Fruit fly (Drosophila melanogaster): Measurements from ENCODE around the gene CG45066.
A peak's percentile ranks its signal among the peaks of the same experiment; 100 is the strongest.

Gene CG45066

DNA sequence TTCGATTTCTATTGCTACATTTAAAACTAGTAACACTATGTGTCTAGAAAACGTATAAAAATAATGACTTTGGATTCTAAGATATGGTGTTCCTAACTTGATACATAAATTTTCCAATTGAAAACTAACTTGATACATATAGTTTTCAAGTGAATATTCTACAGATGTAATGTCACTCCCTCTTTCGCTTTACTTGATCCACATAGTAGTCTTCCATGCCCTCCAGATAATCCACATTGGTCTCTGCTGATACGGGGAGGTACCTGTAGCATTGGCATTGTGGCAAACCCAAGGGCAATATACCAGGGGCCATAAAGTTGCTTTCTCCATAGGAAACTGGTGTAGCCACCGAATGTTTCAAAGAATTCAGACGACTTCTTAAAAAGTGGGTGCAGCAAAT lies at the start of gene CG45066:
Gene CG45066 (minus strand): TSS at position 101 of the 400 bp plus-strand sequence.
- TF ChIP-seq Dll (optimal IDR thresholded peaks at IDR 0.05) = no peak
- TF ChIP-seq CG8478 (optimal IDR thresholded peaks at IDR 0.05) = no peak
- TF ChIP-seq usp (GFP tag; optimal IDR thresholded peaks at IDR 0.05) = no peak
- no peak for TF ChIP-seq psq (optimal IDR thresholded peaks at IDR 0.05)
- no peak for TF ChIP-seq pan (optimal IDR thresholded peaks at IDR 0.05)
- TF ChIP-seq EcR (GFP tag; optimal IDR thresholded peaks at IDR 0.05) = no peak

DNA sequence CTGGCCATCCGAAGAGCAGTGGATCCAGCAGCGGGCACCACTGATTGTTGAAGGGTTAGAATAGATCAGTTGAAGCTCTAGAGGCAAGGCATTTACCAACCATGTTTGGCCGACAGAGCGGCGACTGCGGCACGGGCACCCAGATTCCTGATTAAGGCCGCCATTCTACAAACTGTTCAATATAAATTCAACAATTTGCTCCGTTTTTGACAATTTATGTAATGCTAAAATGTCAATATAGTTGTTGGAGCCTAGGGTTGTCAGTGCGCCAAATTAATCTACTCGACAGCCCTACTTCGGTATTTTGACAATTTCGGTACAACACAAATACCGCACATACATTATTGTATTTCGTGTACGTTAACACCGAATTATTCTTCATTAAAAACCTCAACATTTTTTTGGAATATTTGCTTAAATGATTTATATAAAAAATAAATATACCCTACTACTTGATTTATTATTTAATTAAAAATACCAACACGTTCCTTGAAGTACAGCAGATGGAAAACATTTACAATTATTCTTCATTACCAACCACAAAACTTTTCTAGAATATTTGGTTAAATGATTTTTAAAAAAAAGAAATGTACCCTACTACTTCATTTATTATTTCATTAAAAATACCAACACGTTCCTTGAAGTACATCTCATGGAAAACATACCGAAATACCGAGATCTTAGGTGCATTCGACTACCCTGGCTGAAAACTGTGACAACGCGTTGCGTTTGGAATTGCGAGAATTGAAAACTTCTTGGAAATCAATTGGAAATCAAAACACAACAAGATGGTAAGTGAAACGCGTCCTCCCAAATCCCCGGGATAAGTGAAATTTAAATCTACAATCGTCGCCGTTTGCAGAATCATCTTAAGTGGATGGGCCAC lies 48.5 kb upstream of the CG45066 start, which contains the start of the genes ND-30 and CG15812:
Gene ND-30 (minus strand): TSS at position 270 of the 886 bp plus-strand sequence.
Gene CG15812 (plus strand): TSS at position 683 of the 886 bp plus-strand sequence.
- TF ChIP-seq pan (optimal IDR thresholded peaks at IDR 0.05) (no peak), Dll (optimal IDR thresholded peaks at IDR 0.05) (no peak)

DNA sequence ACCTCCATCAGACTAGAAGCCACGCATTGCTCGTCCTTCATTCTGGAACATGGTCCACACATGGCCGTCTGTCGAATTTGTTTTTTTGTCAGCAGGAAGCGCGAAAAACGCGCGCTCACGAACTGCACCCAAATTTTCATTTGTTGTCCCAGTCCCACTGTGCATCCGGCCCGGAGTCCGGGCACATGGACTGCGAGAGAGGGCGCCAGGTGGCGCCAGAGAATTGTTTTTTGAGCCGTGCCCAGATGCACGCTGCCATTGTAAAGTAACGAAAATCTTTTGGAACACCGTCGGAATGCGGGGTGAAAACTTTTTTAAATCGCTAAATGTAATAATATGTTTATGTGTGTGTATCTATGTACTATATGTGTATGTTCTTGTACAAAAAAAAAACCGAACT lies 46.6 kb upstream of the CG45066 start:
- TF ChIP-seq pan (optimal IDR thresholded peaks at IDR 0.05) = no peak
- no peak for TF ChIP-seq psq (optimal IDR thresholded peaks at IDR 0.05)
- no peak for TF ChIP-seq usp (GFP tag; optimal IDR thresholded peaks at IDR 0.05)
- no peak for TF ChIP-seq EcR (GFP tag; optimal IDR thresholded peaks at IDR 0.05)
- no peak for TF ChIP-seq Dll (optimal IDR thresholded peaks at IDR 0.05)
- TF ChIP-seq CG8478 (optimal IDR thresholded peaks at IDR 0.05) = no peak

DNA sequence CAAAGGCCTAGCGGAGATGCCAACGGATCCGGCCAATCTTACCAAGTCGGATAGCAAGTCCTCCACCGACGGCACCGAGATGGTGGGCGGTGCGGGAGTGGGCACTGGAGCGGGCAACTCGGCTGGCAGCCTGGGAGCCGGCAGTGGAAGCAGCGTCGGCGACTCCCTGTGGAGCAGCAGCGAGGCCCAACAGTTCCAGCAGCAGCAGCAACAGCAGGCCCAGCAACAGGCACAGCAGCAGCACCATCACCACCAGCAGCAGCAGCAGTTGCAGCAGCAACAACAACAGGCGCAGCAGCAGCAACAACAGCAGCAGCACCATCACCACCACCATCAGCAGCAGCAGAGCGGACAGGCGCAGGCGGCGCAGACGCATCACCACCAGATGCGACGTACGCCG lies 39.3 kb upstream of the CG45066 start:
- TF ChIP-seq pan (optimal IDR thresholded peaks at IDR 0.05) (no peak), EcR (GFP tag; optimal IDR thresholded peaks at IDR 0.05) (no peak), psq (optimal IDR thresholded peaks at IDR 0.05) (no peak), Dll (optimal IDR thresholded peaks at IDR 0.05) (no peak), CG8478 (optimal IDR thresholded peaks at IDR 0.05) (no peak), usp (GFP tag; optimal IDR thresholded peaks at IDR 0.05) (no peak)

DNA sequence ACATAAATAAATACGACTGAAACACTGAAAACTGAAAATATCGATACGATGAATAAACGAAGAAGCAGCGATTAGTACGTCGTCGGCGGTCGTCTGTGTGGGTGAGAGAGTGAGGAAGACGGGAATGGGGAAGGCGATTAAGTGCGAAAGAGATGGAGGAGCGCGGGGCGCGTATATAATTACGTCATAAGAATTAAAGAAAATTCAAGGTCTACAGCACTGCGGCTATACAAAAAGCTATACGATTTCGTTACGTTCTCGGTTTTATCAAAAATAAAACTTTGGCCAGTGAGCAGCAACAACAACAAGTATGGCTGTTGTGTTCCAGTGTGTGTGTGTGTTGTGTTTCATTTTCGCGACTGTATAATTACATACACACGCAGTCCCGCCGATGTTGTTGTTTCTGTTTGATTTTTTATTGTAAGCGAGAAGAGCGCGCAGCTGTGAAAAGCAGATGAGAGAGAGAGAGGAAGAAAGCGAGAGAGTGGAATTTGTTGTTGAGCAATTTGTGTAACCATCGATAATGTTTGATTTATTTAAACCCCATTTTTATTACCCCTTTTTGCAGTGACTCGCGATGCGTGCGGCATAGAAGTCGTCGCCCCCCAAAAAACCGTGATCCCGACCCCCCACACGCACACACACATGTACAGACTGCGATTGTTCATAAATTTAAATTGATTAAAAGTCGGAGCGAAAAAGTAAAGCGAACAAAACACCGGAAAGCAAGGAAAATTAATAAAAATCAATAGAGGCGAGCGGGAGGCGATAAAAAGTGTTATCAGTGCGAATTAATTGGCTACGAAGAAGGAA lies 38.2 kb upstream of the CG45066 start:
- TF ChIP-seq Dll (optimal IDR thresholded peaks at IDR 0.05) = peak; percentile 18
- TF ChIP-seq psq (optimal IDR thresholded peaks at IDR 0.05) = no peak

DNA sequence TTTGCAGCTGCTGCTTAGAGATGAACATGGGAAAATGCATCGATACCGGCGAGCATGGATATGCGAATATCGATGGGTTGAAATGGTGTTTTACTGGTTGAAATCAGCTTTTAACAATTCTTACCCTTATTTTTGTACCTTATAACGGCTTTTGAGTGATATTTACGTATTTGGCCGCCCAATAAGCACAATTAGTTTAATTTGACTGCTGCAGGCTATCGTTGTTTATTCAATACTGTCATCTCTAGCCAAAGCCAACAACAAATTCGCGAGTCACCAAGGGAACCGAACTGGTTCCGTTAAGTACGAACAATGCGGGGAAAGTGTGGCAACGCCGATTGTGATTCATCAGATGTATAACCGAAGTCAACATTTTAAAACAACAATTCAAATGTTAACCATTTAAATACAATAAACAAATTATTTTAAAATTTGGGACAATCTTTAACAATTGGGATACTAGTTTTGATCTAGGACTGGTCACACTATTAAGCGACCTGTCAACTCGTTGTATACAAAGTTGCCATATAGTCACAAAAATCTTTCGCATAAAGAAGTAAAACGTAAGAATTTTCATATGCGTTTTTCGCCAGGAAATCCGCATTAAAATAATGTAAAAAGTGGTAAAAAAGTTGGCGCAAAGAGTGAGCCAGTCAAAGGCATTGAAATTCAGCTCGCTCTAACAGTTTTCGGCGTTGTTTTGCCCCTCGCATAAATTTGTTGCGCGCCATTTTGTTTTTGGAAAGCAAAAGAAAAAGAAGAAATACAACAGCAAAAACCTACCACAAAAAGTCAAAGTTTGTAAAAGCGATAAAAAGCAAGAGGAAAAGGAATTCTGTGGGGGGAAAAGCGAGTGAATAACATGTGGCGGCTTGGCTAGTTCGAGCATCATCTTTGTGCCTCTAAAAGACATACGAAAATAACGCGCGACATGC lies 37.4 kb upstream of the CG45066 start, which contains the start of the genes Usp5 and BtbVII:
Gene Usp5 (minus strand): TSS at position 234 of the 935 bp plus-strand sequence.
Gene BtbVII (plus strand): TSS at position 522 of the 935 bp plus-strand sequence.
- TF ChIP-seq pan (optimal IDR thresholded peaks at IDR 0.05) = no peak
- TF ChIP-seq psq (optimal IDR thresholded peaks at IDR 0.05) = no peak
- no peak for TF ChIP-seq Dll (optimal IDR thresholded peaks at IDR 0.05)

DNA sequence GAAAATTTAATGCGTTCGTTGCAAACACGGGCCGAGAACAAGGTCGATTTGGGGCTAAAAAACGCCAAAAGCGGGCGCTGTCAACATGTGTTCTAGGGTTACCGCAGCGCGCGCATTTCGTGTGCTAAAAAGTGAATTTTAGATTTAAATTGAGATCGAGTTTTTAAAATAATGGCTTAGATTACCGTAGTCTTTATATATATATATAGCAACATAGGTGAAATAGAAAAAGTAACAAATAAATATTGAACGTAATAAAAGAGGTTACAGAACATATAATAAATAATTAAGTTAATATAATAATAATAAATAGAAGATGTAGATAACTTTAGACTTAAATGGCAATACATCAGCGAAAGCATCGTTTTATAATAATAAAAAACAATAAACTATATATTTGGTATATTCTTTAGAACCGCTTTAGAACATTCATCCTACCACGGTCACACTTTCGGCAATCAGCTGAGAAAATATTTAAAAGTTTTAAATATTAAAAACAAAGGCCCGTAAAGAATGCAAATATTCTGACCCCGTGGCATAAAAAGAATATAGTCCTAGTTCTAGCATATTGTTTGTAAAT lies 32.4 kb upstream of the CG45066 start, which contains the start of the genes CG11537 and Alg2:
Gene CG11537 (minus strand): TSS at position 75 of the 580 bp plus-strand sequence.
Gene Alg2 (plus strand): TSS at position 426 of the 580 bp plus-strand sequence.
- no peak for TF ChIP-seq CG8478 (optimal IDR thresholded peaks at IDR 0.05)
- no peak for TF ChIP-seq usp (GFP tag; optimal IDR thresholded peaks at IDR 0.05)
- no peak for TF ChIP-seq psq (optimal IDR thresholded peaks at IDR 0.05)
- TF ChIP-seq EcR (GFP tag; optimal IDR thresholded peaks at IDR 0.05) = no peak
- no peak for TF ChIP-seq pan (optimal IDR thresholded peaks at IDR 0.05)
- no peak for TF ChIP-seq Dll (optimal IDR thresholded peaks at IDR 0.05)

DNA sequence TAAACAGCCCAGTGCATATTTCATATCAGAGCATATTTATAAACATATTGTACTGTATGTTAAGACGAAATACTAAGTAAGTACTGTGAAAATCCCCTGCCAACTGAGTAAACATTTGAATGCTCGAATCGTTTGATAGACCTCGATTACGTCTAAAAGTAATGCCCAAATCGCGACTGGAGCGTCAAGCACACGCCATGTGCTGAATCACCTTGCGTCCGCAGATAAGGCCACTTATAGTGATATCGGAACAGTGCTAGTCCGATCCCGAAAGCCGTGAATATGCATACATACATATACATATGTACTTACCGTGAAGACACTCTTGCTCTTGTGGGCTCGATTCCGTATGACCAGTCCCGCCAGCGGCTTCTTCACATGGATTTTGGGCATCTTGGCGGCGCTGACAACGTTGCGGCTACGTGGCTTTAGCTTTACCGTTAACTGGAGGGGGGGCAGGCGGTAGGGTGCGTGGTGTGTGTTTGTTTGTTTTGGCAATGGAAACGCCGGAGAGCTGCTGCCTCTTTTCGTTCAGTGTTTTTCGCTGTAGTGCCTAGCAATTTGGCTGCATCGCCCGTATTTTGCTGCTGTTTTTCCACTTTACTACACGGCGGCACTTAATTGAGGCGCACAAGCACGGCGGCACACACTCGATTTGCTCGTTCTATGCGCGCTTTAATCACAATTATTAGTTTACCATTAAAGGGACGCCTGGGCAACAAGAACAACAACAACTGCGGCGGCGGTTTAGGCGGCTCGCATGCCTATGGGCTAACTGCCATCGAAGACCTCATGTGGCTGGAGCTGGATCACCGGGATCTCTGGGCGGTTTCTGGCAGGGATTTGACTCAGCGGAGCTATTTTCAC lies 31.7 kb upstream of the CG45066 start:
- TF ChIP-seq Dll (optimal IDR thresholded peaks at IDR 0.05) (no peak), pan (optimal IDR thresholded peaks at IDR 0.05) (no peak), psq (optimal IDR thresholded peaks at IDR 0.05) (no peak), CG8478 (optimal IDR thresholded peaks at IDR 0.05) (no peak), EcR (GFP tag; optimal IDR thresholded peaks at IDR 0.05) (no peak), usp (GFP tag; optimal IDR thresholded peaks at IDR 0.05) (no peak)

DNA sequence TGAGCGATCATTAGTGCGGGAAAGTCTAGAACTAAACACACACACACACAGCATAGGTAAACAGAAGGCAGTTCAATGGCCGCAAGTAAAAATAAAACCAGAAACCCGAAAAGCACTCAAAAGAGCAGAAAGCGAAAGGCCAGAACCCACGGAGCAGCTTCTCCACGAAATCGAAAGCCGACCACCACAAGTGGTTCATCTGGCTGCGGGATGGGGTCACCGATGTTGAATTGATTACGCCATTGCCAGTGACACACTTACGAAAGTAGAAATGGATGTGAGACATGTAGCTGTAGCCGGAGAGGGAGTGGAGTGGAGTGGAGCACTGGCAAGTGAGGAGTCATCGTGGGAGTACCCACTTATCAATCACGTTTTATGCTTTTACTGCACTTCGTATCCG lies 30.4 kb upstream of the CG45066 start:
- no peak for TF ChIP-seq Dll (optimal IDR thresholded peaks at IDR 0.05)
- no peak for TF ChIP-seq CG8478 (optimal IDR thresholded peaks at IDR 0.05)
- no peak for TF ChIP-seq usp (GFP tag; optimal IDR thresholded peaks at IDR 0.05)
- TF ChIP-seq EcR (GFP tag; optimal IDR thresholded peaks at IDR 0.05) = no peak
- no peak for TF ChIP-seq psq (optimal IDR thresholded peaks at IDR 0.05)
- no peak for TF ChIP-seq pan (optimal IDR thresholded peaks at IDR 0.05)

DNA sequence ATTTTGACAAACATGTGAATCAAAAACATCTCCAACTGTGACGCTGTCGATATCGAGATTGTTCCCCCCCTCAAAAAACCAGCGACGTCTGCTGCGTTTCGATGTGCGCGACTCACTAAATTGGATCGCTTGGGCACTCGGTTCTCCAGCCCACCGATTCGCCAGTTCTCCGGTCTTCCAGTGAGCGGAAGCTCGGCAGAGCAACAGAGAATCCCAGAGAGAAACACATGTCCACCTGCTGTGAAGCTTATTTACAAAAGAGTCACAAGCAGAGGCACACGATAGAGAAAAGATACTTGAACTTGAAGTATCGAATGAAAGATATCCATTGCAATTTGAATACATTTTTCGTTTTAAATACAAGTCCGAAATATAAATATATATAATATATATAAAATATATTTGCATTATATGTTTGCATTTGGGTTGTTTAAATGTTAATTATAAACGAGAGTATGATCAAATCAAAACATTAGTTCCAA lies 23.1 kb upstream of the CG45066 start:
- TF ChIP-seq CG8478 (optimal IDR thresholded peaks at IDR 0.05) = no peak
- TF ChIP-seq pan (optimal IDR thresholded peaks at IDR 0.05) = no peak
